Worm (Caenorhabditis elegans): ENCODE data around the gene gln-2.

ce11 chrIII:9963447-9963846, 18.8 kb upstream of the gln-2 start:
- TF ChIP-seq npax-4 (tag; optimal IDR thresholded peaks at IDR 0.05) (no peak), fkh-10 (GFP tag; optimal IDR thresholded peaks at IDR 0.05) (no peak), ceh-14 (tag; optimal IDR thresholded peaks at IDR 0.05) (no peak), unc-86 (tag; optimal IDR thresholded peaks at IDR 0.05) (no peak), unc-55 (GFP tag; optimal IDR thresholded peaks at IDR 0.05) (no peak), elt-4 (tag; optimal IDR thresholded peaks at IDR 0.05) (no peak), ceh-24 (tag; optimal IDR thresholded peaks at IDR 0.05) (no peak), lin-11 (tag; optimal IDR thresholded peaks at IDR 0.05) (no peak), elt-2 (tag; optimal IDR thresholded peaks at IDR 0.05) (no peak), F13H6.1 (tag; optimal IDR thresholded peaks at IDR 0.05) (no peak), pha-4 (tag; optimal IDR thresholded peaks at IDR 0.05) (no peak), hlh-15 (tag; optimal IDR thresholded peaks at IDR 0.05) (no peak), nfya-1 (tag; optimal IDR thresholded peaks at IDR 0.05) (no peak), pat-9 (tag; optimal IDR thresholded peaks at IDR 0.05) (no peak)
